Worm (Caenorhabditis elegans): ENCODE data around the gene srxa-8.
A peak's percentile ranks its signal among the peaks of the same experiment; 100 is the strongest.

Gene srxa-8

DNA sequence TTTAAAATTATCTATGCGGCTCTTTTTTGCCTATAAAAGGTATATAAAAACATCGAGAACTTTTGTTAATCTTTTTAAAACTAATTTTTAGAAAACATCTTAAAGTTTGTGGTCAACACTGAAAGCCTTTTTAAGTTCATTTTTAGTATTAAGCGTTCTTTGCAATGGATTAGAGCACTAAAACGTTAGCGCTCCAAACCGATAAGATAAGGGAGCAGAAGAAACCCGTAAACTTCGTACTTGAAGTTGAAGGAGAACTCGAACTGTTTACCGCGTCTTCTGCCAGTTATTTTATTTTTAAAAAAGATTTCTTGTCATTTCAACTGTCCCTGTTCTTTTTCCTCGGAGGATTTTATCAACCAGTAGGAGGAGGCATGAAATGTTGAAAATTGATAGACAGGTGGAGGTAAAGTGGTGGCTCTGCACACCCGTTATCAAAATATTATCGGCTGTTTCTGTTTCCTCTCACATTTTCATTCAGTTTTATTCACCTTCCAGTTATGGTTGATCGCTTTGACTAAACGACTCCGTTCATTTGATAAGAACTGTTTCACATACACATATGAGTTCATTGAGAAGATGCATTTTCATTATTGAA is 30.5 kb upstream of the srxa-8 start:
- TF ChIP-seq scrt-1 (GFP tag; IDR thresholded peaks at IDR 0.05) (no peak), aly-1 (tag; optimal IDR thresholded peaks at IDR 0.05) (no peak), hmbx-1 (tag; optimal IDR thresholded peaks at IDR 0.05) (no peak), tbx-37 (GFP tag; conservative IDR thresholded peaks at IDR 0.05) (no peak), pes-1 (GFP tag; IDR thresholded peaks at IDR 0.05) (no peak), hnd-1 (tag; optimal IDR thresholded peaks at IDR 0.05) (no peak), tbx-11 (GFP tag; IDR thresholded peaks at IDR 0.05) (no peak), F13C5.2 (tag; optimal IDR thresholded peaks at IDR 0.05) (no peak), ceh-13 (GFP tag; optimal IDR thresholded peaks at IDR 0.05) (no peak), flt-1 (GFP tag; IDR thresholded peaks at IDR 0.05) (no peak), tra-4 (tag; optimal IDR thresholded peaks at IDR 0.05) (no peak), ets-7 (tag; optimal IDR thresholded peaks at IDR 0.05) (no peak), hmg-4 (GFP tag; optimal IDR thresholded peaks at IDR 0.05) (no peak), ama-1 (optimal IDR thresholded peaks at IDR 0.05) (no peak), ceh-36 (tag; optimal IDR thresholded peaks at IDR 0.05) (no peak), sea-1 (GFP tag; conservative IDR thresholded peaks at IDR 0.05) (no peak), B0310.2 (tag; optimal IDR thresholded peaks at IDR 0.05) (no peak)

DNA sequence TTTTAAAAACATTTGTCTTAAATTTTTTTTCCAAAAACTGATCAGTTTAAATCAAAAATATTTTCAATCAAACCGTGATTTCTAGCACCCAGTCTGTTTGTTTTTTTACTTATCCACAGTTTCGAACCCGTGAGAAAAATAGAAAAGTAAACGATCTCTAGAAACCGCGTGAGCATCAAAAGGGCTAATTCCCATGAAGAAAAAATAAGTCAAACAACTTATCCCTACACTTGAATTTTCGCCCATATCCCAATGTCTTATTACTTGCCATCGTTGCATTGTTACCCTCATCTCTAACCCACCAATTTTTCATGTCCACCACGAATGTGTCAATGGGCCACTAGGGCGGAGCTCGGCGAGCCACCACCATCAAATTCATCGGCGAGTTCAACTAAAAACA is 29.1 kb upstream of the srxa-8 start, which contains the start of gene ptr-24:
ptr-24 (plus strand) TSS at position 301 of the 400 bp plus-strand sequence.
- TF ChIP-seq sea-1 (GFP tag; conservative IDR thresholded peaks at IDR 0.05) (no peak), aly-1 (tag; optimal IDR thresholded peaks at IDR 0.05) (no peak), hnd-1 (tag; optimal IDR thresholded peaks at IDR 0.05) (no peak), ceh-13 (GFP tag; optimal IDR thresholded peaks at IDR 0.05) (no peak), pes-1 (GFP tag; IDR thresholded peaks at IDR 0.05) (no peak), F13C5.2 (tag; optimal IDR thresholded peaks at IDR 0.05) (no peak), scrt-1 (GFP tag; IDR thresholded peaks at IDR 0.05) (no peak), tbx-37 (GFP tag; conservative IDR thresholded peaks at IDR 0.05) (no peak)

DNA sequence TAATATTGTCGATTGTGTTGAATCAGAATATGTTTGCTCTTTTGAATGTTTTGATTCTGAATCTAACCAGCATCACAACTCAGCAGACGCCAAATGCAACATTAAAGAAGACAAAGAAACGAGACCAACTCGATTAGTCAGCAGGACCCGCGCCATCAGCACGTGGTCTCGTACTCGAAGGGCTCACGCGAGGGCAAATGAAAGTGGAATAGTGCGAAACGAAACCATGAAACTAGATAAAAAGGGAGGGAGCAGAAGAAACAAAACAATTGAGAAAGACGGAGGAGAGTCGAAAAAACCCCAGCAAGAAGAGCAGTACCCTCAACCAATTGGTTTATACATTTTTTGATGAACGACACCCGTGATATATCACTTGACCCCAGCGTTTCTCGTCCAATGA is 28.4 kb upstream of the srxa-8 start:
- no peak for TF ChIP-seq sea-1 (GFP tag; conservative IDR thresholded peaks at IDR 0.05)
- TF ChIP-seq B0310.2 (tag; optimal IDR thresholded peaks at IDR 0.05): no peak
- TF ChIP-seq flt-1 (GFP tag; IDR thresholded peaks at IDR 0.05): no peak
- no peak for TF ChIP-seq aly-1 (tag; optimal IDR thresholded peaks at IDR 0.05)
- TF ChIP-seq tra-4 (tag; optimal IDR thresholded peaks at IDR 0.05): no peak
- TF ChIP-seq pes-1 (GFP tag; IDR thresholded peaks at IDR 0.05): no peak
- no peak for TF ChIP-seq F13C5.2 (tag; optimal IDR thresholded peaks at IDR 0.05)
- TF ChIP-seq hmg-4 (GFP tag; optimal IDR thresholded peaks at IDR 0.05): no peak
- no peak for TF ChIP-seq tbx-37 (GFP tag; conservative IDR thresholded peaks at IDR 0.05)
- TF ChIP-seq hmbx-1 (tag; optimal IDR thresholded peaks at IDR 0.05): no peak
- TF ChIP-seq tbx-11 (GFP tag; IDR thresholded peaks at IDR 0.05): no peak
- no peak for TF ChIP-seq hnd-1 (tag; optimal IDR thresholded peaks at IDR 0.05)
- TF ChIP-seq ets-7 (tag; optimal IDR thresholded peaks at IDR 0.05): no peak
- no peak for TF ChIP-seq ceh-36 (tag; optimal IDR thresholded peaks at IDR 0.05)
- no peak for TF ChIP-seq ceh-13 (GFP tag; optimal IDR thresholded peaks at IDR 0.05)
- no peak for TF ChIP-seq scrt-1 (GFP tag; IDR thresholded peaks at IDR 0.05)
- no peak for TF ChIP-seq ama-1 (optimal IDR thresholded peaks at IDR 0.05)

DNA sequence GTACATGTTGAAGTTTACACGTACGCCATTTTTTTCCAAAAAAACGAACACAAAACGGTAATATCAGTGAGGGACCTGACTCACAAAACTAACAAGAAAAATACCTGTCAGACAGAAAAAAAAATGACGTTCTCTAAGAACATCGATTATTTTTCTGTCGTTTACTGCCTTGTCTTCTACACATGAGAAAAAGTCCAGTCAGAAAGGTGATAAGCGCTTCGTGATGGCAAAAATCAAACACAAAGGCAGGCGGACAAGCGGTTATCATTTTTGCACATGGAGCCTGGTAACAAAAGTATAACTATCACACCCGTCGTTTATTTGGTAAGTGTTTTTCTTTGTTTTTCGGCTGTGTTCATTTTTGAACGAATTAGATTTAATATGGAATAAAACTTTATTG is 25.2 kb upstream of the srxa-8 start, which contains the start of gene F46G10.4:
F46G10.4 (plus strand) TSS at position 212 of the 400 bp plus-strand sequence.
- no peak for TF ChIP-seq ceh-36 (tag; optimal IDR thresholded peaks at IDR 0.05)
- TF ChIP-seq scrt-1 (GFP tag; IDR thresholded peaks at IDR 0.05): no peak
- TF ChIP-seq tbx-11 (GFP tag; IDR thresholded peaks at IDR 0.05): no peak
- TF ChIP-seq aly-1 (tag; optimal IDR thresholded peaks at IDR 0.05): no peak
- TF ChIP-seq ceh-13 (GFP tag; optimal IDR thresholded peaks at IDR 0.05): no peak

DNA sequence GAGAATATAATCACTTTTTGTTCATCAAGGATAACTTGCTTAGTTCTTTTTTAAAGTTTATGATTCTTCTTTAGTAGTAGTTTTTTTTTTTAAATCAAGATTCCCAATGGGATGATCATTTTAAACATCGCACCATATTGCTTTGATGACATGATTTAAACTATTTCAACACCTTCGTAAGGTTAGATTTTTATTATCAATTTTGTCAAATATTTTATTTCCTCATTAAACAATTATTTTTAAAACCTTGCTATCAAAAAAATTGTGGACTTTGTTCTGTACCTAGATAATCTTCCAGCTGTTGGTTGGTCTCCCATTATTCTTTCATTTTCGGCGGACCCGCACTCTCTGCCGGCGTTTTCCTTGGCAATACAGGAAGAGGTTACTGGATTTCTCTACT is 22.7 kb upstream of the srxa-8 start, which contains the start of gene sir-2.3:
sir-2.3 (plus strand) TSS at position 301 of the 400 bp plus-strand sequence.
- TF ChIP-seq hmbx-1 (tag; optimal IDR thresholded peaks at IDR 0.05) (no peak), tbx-37 (GFP tag; conservative IDR thresholded peaks at IDR 0.05) (no peak), F13C5.2 (tag; optimal IDR thresholded peaks at IDR 0.05) (no peak), tbx-11 (GFP tag; IDR thresholded peaks at IDR 0.05) (no peak), B0310.2 (tag; optimal IDR thresholded peaks at IDR 0.05) (no peak), hnd-1 (tag; optimal IDR thresholded peaks at IDR 0.05) (no peak), pes-1 (GFP tag; IDR thresholded peaks at IDR 0.05) (no peak), ama-1 (optimal IDR thresholded peaks at IDR 0.05) (no peak), tra-4 (tag; optimal IDR thresholded peaks at IDR 0.05) (no peak)

DNA sequence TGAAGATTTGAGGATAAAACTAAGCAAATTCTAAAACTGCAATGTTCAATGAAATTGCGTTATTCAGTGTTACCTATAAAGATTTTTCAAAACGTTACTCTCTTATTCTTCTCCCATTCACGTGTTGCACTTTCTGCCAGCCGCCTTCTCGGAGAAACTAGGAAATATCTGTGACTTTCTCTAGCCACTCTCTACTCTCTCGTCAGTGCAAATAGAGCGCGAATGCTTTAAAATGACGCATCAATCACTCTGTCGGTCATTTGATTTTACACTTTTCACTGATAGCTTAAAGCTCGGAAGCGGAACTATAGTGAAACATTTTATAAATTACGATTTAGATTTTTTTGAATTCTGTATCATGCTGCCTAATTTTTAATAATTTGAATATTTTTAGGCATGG is 20.2 kb upstream of the srxa-8 start:
- TF ChIP-seq F13C5.2 (tag; optimal IDR thresholded peaks at IDR 0.05) (peak; percentile 23), tra-4 (tag; optimal IDR thresholded peaks at IDR 0.05) (no peak), ceh-13 (GFP tag; optimal IDR thresholded peaks at IDR 0.05) (no peak)

DNA sequence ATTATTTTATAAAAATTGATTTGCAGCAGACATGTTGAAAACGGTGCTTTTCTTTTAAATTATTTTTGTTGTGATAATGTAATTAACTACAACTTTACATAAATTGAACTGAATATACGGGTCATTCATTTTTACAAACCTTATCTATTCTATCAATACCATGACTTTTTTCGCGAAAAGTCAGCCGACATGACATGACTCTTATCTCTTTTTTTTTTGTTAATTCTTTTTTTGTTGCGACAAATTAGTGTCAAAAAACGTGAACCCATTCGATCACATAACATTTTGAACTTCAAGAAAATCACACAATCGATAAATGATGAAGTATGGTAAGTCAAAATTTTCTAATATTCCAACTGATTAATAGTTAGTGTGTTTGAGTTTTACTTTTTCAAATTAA is 19.4 kb upstream of the srxa-8 start, which contains the start of gene sir-2.2:
sir-2.2 (plus strand) TSS at position 34 of the 400 bp plus-strand sequence.
- TF ChIP-seq sea-1 (GFP tag; conservative IDR thresholded peaks at IDR 0.05) (no peak), flt-1 (GFP tag; IDR thresholded peaks at IDR 0.05) (no peak), scrt-1 (GFP tag; IDR thresholded peaks at IDR 0.05) (no peak), ets-7 (tag; optimal IDR thresholded peaks at IDR 0.05) (no peak), B0310.2 (tag; optimal IDR thresholded peaks at IDR 0.05) (no peak)

DNA sequence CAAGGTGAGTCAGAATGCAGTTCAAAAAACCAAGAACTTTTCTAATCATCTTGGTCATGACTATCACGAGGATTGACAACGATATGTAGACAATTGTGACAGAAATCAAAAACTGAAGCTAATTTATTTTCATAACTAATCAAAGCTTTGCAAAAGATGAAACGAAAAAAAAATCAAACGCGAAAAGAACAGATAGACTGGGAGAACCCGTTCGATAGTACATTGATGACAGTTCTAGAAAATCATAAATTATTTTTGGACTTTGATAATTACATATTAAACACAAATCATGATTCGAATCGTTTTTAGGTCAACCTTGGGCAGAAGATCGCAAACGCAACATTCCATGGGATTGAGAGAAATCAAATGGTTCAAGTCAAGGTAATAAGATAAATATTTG is 16.4 kb upstream of the srxa-8 start:
- TF ChIP-seq pes-1 (GFP tag; IDR thresholded peaks at IDR 0.05) (no peak), tra-4 (tag; optimal IDR thresholded peaks at IDR 0.05) (no peak), scrt-1 (GFP tag; IDR thresholded peaks at IDR 0.05) (no peak), flt-1 (GFP tag; IDR thresholded peaks at IDR 0.05) (no peak), hnd-1 (tag; optimal IDR thresholded peaks at IDR 0.05) (no peak), aly-1 (tag; optimal IDR thresholded peaks at IDR 0.05) (no peak), ceh-36 (tag; optimal IDR thresholded peaks at IDR 0.05) (no peak), tbx-11 (GFP tag; IDR thresholded peaks at IDR 0.05) (no peak), hmbx-1 (tag; optimal IDR thresholded peaks at IDR 0.05) (no peak), ama-1 (optimal IDR thresholded peaks at IDR 0.05) (no peak), F13C5.2 (tag; optimal IDR thresholded peaks at IDR 0.05) (no peak), ets-7 (tag; optimal IDR thresholded peaks at IDR 0.05) (no peak), tbx-37 (GFP tag; conservative IDR thresholded peaks at IDR 0.05) (no peak), ceh-13 (GFP tag; optimal IDR thresholded peaks at IDR 0.05) (no peak), sea-1 (GFP tag; conservative IDR thresholded peaks at IDR 0.05) (no peak), hmg-4 (GFP tag; optimal IDR thresholded peaks at IDR 0.05) (no peak), B0310.2 (tag; optimal IDR thresholded peaks at IDR 0.05) (no peak)

All from whole organism, early embryonic.